Fruit fly (Drosophila melanogaster) whole organism, embryonic: ENCODE measurements around the gene CG32333.
A peak's percentile ranks its signal among the peaks of the same experiment; 100 is the strongest.

Source experiments
- B-H1 ChIP-seq: fragments of 200-800 bp; sonication (Bioruptor generic); IDR thresholded peaks from 3 replicates; pipeline ENCODE4 v1.3.6; 2022; ENCODE audit warnings: missing biosample characterization, missing genetic modification characterization
- BEAF-32 ChIP-seq: fragments of 200-800 bp; sonication (Bioruptor generic); optimal IDR thresholded peaks from 3 replicates; lab custom pipeline; 2017; ENCODE audit warnings: missing biosample characterization, missing genetic modification characterization, mild to moderate bottlenecking, moderate library complexity, missing genetic modification reagents
- CG10543 ChIP-seq: fragments of 200-800 bp; sonication (Bioruptor generic); optimal IDR thresholded peaks from 3 replicates; lab custom pipeline; 2017; ENCODE audit warnings: missing biosample characterization, mild to moderate bottlenecking, missing genetic modification characterization, moderate library complexity
- CG11504 ChIP-seq: fragments of 200-800 bp; sonication (Bioruptor generic); optimal IDR thresholded peaks from 3 replicates; lab custom pipeline; 2019; ENCODE audit warnings: missing biosample characterization, mild to moderate bottlenecking, missing genetic modification characterization, moderate library complexity
- CG12155 ChIP-seq: fragments of 200-800 bp; sonication (Bioruptor generic); optimal IDR thresholded peaks from 3 replicates; lab custom pipeline; 2016; ENCODE audit warnings: missing biosample characterization, missing genetic modification characterization
- CG12219 ChIP-seq: fragments of 200-800 bp; sonication (Bioruptor generic); optimal IDR thresholded peaks from 3 replicates; lab custom pipeline; 2018; ENCODE audit warnings: missing biosample characterization, mild to moderate bottlenecking, missing genetic modification characterization
- CG12236 ChIP-seq: fragments of 200-800 bp; sonication (Bioruptor generic); optimal IDR thresholded peaks from 2 replicates; lab custom pipeline; 2016; ENCODE audit warnings: missing biosample characterization, missing genetic modification characterization
- CG13123 ChIP-seq: fragments of 200-800 bp; sonication (Bioruptor generic); optimal IDR thresholded peaks from 2 replicates; lab custom pipeline; 2016; ENCODE audit warnings: missing biosample characterization, missing genetic modification characterization
- CG13894 ChIP-seq: fragments of 200-800 bp; sonication (Bioruptor generic); optimal IDR thresholded peaks from 3 replicates; lab custom pipeline; 2018; ENCODE audit warnings: missing biosample characterization, mild to moderate bottlenecking, missing genetic modification characterization, moderate library complexity
- CG14667 ChIP-seq: fragments of 200-800 bp; sonication (Bioruptor generic); IDR thresholded peaks from 2 replicates; pipeline ENCODE4 v1.3.6; 2022; ENCODE audit warnings: missing biosample characterization, missing genetic modification characterization
- CG17186 ChIP-seq: fragments of 200-800 bp; sonication (Bioruptor generic); optimal IDR thresholded peaks from 3 replicates; lab custom pipeline; 2017; ENCODE audit warnings: missing biosample characterization, missing genetic modification reagents, missing genetic modification characterization
- CG18619 ChIP-seq: fragments of 200-800 bp; sonication (Bioruptor generic); optimal IDR thresholded peaks from 3 replicates; lab custom pipeline; 2017; ENCODE audit warnings: missing biosample characterization, mild to moderate bottlenecking, missing genetic modification characterization
- CG18764 ChIP-seq: fragments of 200-800 bp; sonication (Bioruptor generic); optimal IDR thresholded peaks from 3 replicates; lab custom pipeline; 2016; ENCODE audit warnings: missing biosample characterization, missing genetic modification characterization
- CG2199 ChIP-seq: fragments of 200-800 bp; sonication (Bioruptor generic); IDR thresholded peaks from 3 replicates; pipeline ENCODE4 v1.3.6; 2022; ENCODE audit warnings: missing biosample characterization, missing genetic modification characterization
- CG2875 ChIP-seq: fragments of 200-800 bp; sonication (Bioruptor generic); optimal IDR thresholded peaks from 2 replicates; lab custom pipeline; 2017; ENCODE audit warnings: missing biosample characterization, mild to moderate bottlenecking, missing genetic modification characterization, missing genetic modification reagents
- CG31365 ChIP-seq: fragments of 200-800 bp; sonication (Bioruptor generic); optimal IDR thresholded peaks from 2 replicates; lab custom pipeline; 2018; ENCODE audit warnings: missing biosample characterization, mild to moderate bottlenecking, missing genetic modification characterization
- CG32532 ChIP-seq: fragments of 200-800 bp; sonication (Bioruptor generic); IDR thresholded peaks from 2 replicates; pipeline ENCODE4 v1.3.6; 2022; ENCODE audit warnings: missing biosample characterization, missing genetic modification characterization
- CG3281 ChIP-seq: fragments of 200-800 bp; sonication (Bioruptor generic); optimal IDR thresholded peaks from 3 replicates; lab custom pipeline; 2017; ENCODE audit warnings: missing biosample characterization, mild to moderate bottlenecking, missing genetic modification characterization
- CG33213 ChIP-seq: fragments of 200-800 bp; sonication (Bioruptor generic); optimal IDR thresholded peaks from 3 replicates; lab custom pipeline; 2016; ENCODE audit warnings: missing biosample characterization, missing genetic modification characterization
- CG3407 ChIP-seq: fragments of 200-800 bp; sonication (Bioruptor generic); optimal IDR thresholded peaks from 2 replicates; lab custom pipeline; 2018; ENCODE audit warnings: missing biosample characterization, mild to moderate bottlenecking, missing genetic modification characterization
- CG3995 ChIP-seq: fragments of 200-800 bp; sonication (Bioruptor generic); optimal IDR thresholded peaks from 3 replicates; lab custom pipeline; 2016; ENCODE audit warnings: missing biosample characterization, missing genetic modification characterization
- Fer1 ChIP-seq: fragments of 200-800 bp; sonication (Bioruptor generic); optimal IDR thresholded peaks from 2 replicates; lab custom pipeline; 2017; ENCODE audit warnings: missing biosample characterization, mild to moderate bottlenecking, missing genetic modification characterization
- Gug ChIP-seq: fragments of 200-800 bp; sonication (Bioruptor generic); IDR thresholded peaks from 4 replicates; pipeline ENCODE4 v1.3.6; 2022; ENCODE audit warnings: missing biosample characterization, missing genetic modification characterization
- HLH54F ChIP-seq: fragments of 200-800 bp; sonication (Bioruptor generic); optimal IDR thresholded peaks from 3 replicates; lab custom pipeline; 2016; ENCODE audit warnings: missing biosample characterization, missing genetic modification characterization
- HmgD ChIP-seq: fragments of 200-800 bp; sonication (Bioruptor generic); optimal IDR thresholded peaks from 3 replicates; lab custom pipeline; 2016; ENCODE audit warnings: missing biosample characterization, missing genetic modification characterization
- Hmr ChIP-seq: fragments of 200-800 bp; sonication (Bioruptor generic); optimal IDR thresholded peaks from 3 replicates; lab custom pipeline; 2017; ENCODE audit warnings: mild to moderate bottlenecking, missing biosample characterization, missing genetic modification reagents, missing genetic modification characterization
- Hr78 ChIP-seq, 2 experiments: fragments of 200-800 bp in 1 of 2; fragments of >200 bp in 1 of 2; sonication (Bioruptor generic) in 1 of 2; optimal IDR thresholded peaks; 2 replicates each; lab custom pipeline; 2017 to 2019; ENCODE audit warnings: missing biosample characterization in 2 of 2, missing genetic modification characterization in 2 of 2, mild to moderate bottlenecking in 1 of 2, moderate library complexity in 1 of 2
- Max ChIP-seq: fragments of 200-800 bp; sonication (Bioruptor generic); optimal IDR thresholded peaks from 2 replicates; lab custom pipeline; 2016; ENCODE audit warnings: missing biosample characterization, mild to moderate bottlenecking, missing genetic modification characterization
- Ravus ChIP-seq: fragments of 200-800 bp; sonication (Bioruptor generic); IDR thresholded peaks from 2 replicates; pipeline ENCODE4 v1.3.6; 2022; ENCODE audit warnings: missing biosample characterization, missing genetic modification characterization
- Sry-β ChIP-seq: fragments of 200-800 bp; sonication (Bioruptor generic); optimal IDR thresholded peaks from 2 replicates; lab custom pipeline; 2018; ENCODE audit warnings: missing biosample characterization, mild to moderate bottlenecking, missing genetic modification characterization, moderate library complexity
- Usf ChIP-seq: fragments of 200-800 bp; sonication (Bioruptor generic); optimal IDR thresholded peaks from 2 replicates; lab custom pipeline; 2017; ENCODE audit warnings: missing genotype, missing biosample characterization, missing genetic modification characterization
- amos ChIP-seq: fragments of 200-800 bp; sonication (Bioruptor generic); IDR thresholded peaks from 2 replicates; pipeline ENCODE4 v1.3.6; 2022; ENCODE audit warnings: missing biosample characterization, missing genetic modification characterization; ENCODE audit not compliant: partially characterized antibody
- bab2 ChIP-seq: fragments of 200-800 bp; sonication (Bioruptor generic); optimal IDR thresholded peaks from 2 replicates; lab custom pipeline; 2016; ENCODE audit warnings: missing biosample characterization, missing genetic modification characterization
- bbx ChIP-seq: fragments of 200-800 bp; sonication (Bioruptor generic); IDR thresholded peaks from 2 replicates; pipeline ENCODE4 v1.3.6; 2022; ENCODE audit warnings: missing biosample characterization, missing genetic modification characterization; ENCODE audit not compliant: partially characterized antibody
- bigmax ChIP-seq: fragments of 200-800 bp; sonication (Bioruptor generic); optimal IDR thresholded peaks from 2 replicates; lab custom pipeline; 2018; ENCODE audit warnings: missing biosample characterization, mild to moderate bottlenecking, missing genetic modification characterization
- chinmo ChIP-seq: fragments of 200-800 bp; sonication (Bioruptor generic); IDR thresholded peaks from 4 replicates; pipeline ENCODE4 v1.3.6; 2022; ENCODE audit warnings: missing biosample characterization, missing genetic modification characterization; ENCODE audit not compliant: partially characterized antibody
- chm ChIP-seq: fragments of 200-800 bp; sonication (Bioruptor generic); IDR thresholded peaks from 2 replicates; pipeline ENCODE4 v1.3.6; 2022; ENCODE audit warnings: missing biosample characterization, missing genetic modification characterization
- dati ChIP-seq: fragments of 200-800 bp; sonication (Bioruptor generic); IDR thresholded peaks from 2 replicates; pipeline ENCODE4 v1.3.6; 2022; ENCODE audit warnings: missing biosample characterization, missing genetic modification characterization
- dimm ChIP-seq: fragments of 200-800 bp; sonication (Bioruptor generic); IDR thresholded peaks from 2 replicates; pipeline ENCODE4 v1.3.6; 2022; ENCODE audit warnings: missing biosample characterization, missing genetic modification characterization
- dm ChIP-seq: fragments of 200-800 bp; sonication (Bioruptor generic); optimal IDR thresholded peaks from 3 replicates; lab custom pipeline; 2016; ENCODE audit warnings: missing biosample characterization, missing genetic modification characterization
- grau ChIP-seq: fragments of 200-800 bp; optimal IDR thresholded peaks from 3 replicates; lab custom pipeline; 2019; ENCODE audit warnings: missing biosample characterization, mild to moderate bottlenecking, missing genetic modification characterization, moderate library complexity
- luna ChIP-seq: fragments of 200-800 bp; sonication (Bioruptor generic); optimal IDR thresholded peaks from 2 replicates; lab custom pipeline; 2016; ENCODE audit warnings: missing biosample characterization, missing genetic modification characterization
- nom ChIP-seq: fragments of 200-800 bp; sonication (Bioruptor generic); optimal IDR thresholded peaks from 2 replicates; lab custom pipeline; 2017; ENCODE audit warnings: missing biosample characterization, missing genetic modification characterization, mild to moderate bottlenecking, moderate library complexity, missing genetic modification reagents
- onecut ChIP-seq: fragments of 200-800 bp; sonication (Bioruptor generic); IDR thresholded peaks from 2 replicates; pipeline ENCODE4 v1.3.6; 2022; ENCODE audit warnings: missing biosample characterization, missing genetic modification characterization
- p53 ChIP-seq: fragments of 200-800 bp; sonication (Bioruptor generic); optimal IDR thresholded peaks from 2 replicates; lab custom pipeline; 2016; ENCODE audit warnings: missing biosample characterization, missing genetic modification characterization
- pfk ChIP-seq: fragments of 200-800 bp; sonication (Bioruptor generic); optimal IDR thresholded peaks from 2 replicates; lab custom pipeline; 2018; ENCODE audit warnings: missing biosample characterization, mild to moderate bottlenecking, missing genetic modification characterization, moderate library complexity
- repo ChIP-seq: fragments of 200-800 bp; sonication (Bioruptor generic); optimal IDR thresholded peaks from 2 replicates; lab custom pipeline; 2016; ENCODE audit warnings: missing biosample characterization, missing genetic modification characterization
- tap ChIP-seq: fragments of 200-800 bp; optimal IDR thresholded peaks from 3 replicates; lab custom pipeline; 2019; ENCODE audit warnings: missing biosample characterization, mild to moderate bottlenecking, missing genetic modification characterization, moderate library complexity
- tio ChIP-seq: fragments of 200-800 bp; sonication (Bioruptor generic); optimal IDR thresholded peaks from 2 replicates; lab custom pipeline; 2017; ENCODE audit warnings: missing biosample characterization, missing genetic modification characterization, inconsistent platforms
- usp ChIP-seq: fragments of >200 bp; optimal IDR thresholded peaks from 2 replicates; lab custom pipeline; 2017; ENCODE audit warnings: missing biosample characterization, missing genetic modification characterization
- wor ChIP-seq: fragments of 200-800 bp; sonication (Bioruptor generic); IDR thresholded peaks from 2 replicates; pipeline ENCODE4 v1.3.6; 2022; ENCODE audit warnings: missing biosample characterization, missing genetic modification characterization

The CG32333 gene

dm6 chr3L:1323136-1323535 is 47.4 kb downstream of the CG32333 start (continued):
- TF ChIP-seq bigmax (GFP tag; lab: Kevin White, UChicago) (no peak), dati (no peak), CG10543 (GFP tag; lab: Kevin White, UChicago) (no peak), CG13894 (tag; lab: Kevin White, UChicago) (no peak), CG11504 (tag; lab: Kevin White, UChicago) (peak; percentile 81), CG32532 (GFP tag; lab: Robert Waterston, UW) (peak; percentile 39; the same call in 1 of the 2 replicates), CG12236 (GFP tag; lab: Kevin White, UChicago) (peak; percentile 67), CG13123 (GFP tag; lab: Kevin White, UChicago) (no peak), BEAF-32 (no peak), CG3995 (GFP tag; lab: Kevin White, UChicago) (no peak), Max (GFP tag; lab: Kevin White, UChicago) (peak; percentile 2), CG12219 (GFP tag; lab: Kevin White, UChicago) (peak; percentile 71), onecut (GFP tag; lab: Robert Waterston, UW) (peak; percentile 62), CG31365 (tag; lab: Kevin White, UChicago) (peak; percentile 1), HLH54F (GFP tag; lab: Kevin White, UChicago) (peak; percentile 51), dimm (no peak), tio (GFP tag; lab: Kevin White, UChicago) (no peak), Fer1 (GFP tag; lab: Kevin White, UChicago) (no peak), CG14667 (no peak), nom (GFP tag; lab: Kevin White, UChicago) (no peak), CG18764 (peak; percentile 50), Gug (GFP tag; lab: Robert Waterston, UW) (peak; percentile 37; the same call in 1 of the 4 replicates), CG12155 (peak; percentile 50), CG17186 (GFP tag; lab: Kevin White, UChicago) (peak; percentile 31), B-H1 (GFP tag; lab: Robert Waterston, UW) (peak; percentile 60), CG2199 (GFP tag; lab: Robert Waterston, UW) (0 out of 3 replicates have a peak, but pooled peaks have one; percentile 53), dm (GFP tag; lab: Kevin White, UChicago) (peak; percentile 41), chm (GFP tag; lab: Robert Waterston, UW) (peak; percentile 54; the same call in 1 of the 2 replicates), Hr78 (GFP tag; optimal IDR thresholded peaks at IDR 0.05; lab: Kevin White, UChicago) (peak in 1 of 2 experiments; percentile 85), HmgD (GFP tag; lab: Kevin White, UChicago) (peak; percentile 10), CG18619 (peak; percentile 5), Ravus (GFP tag; lab: Robert Waterston, UW) (no peak), Sry-β (GFP tag; lab: Kevin White, UChicago) (peak; percentile 38), chinmo (GFP tag; lab: Robert Waterston, UW) (no peak), p53 (GFP tag; lab: Kevin White, UChicago) (peak; percentile 4), bab2 (GFP tag; lab: Kevin White, UChicago) (peak; percentile 33), usp (GFP tag; lab: Kevin White, UChicago) (no peak), bbx (GFP tag; lab: Robert Waterston, UW) (no peak), repo (GFP tag; lab: Kevin White, UChicago) (no peak), CG2875 (GFP tag; lab: Kevin White, UChicago) (peak; percentile 54), CG3407 (GFP tag; lab: Kevin White, UChicago) (peak; percentile 64), Hmr (no peak), wor (GFP tag; lab: Robert Waterston, UW) (0 out of 2 replicates have a peak, but pooled peaks have one; percentile 11), CG3281 (GFP tag; lab: Kevin White, UChicago) (no peak), grau (tag; lab: Kevin White, UChicago) (peak; percentile 77), tap (tag; lab: Kevin White, UChicago) (peak; percentile 67), pfk (no peak), luna (no peak), CG33213 (GFP tag; lab: Kevin White, UChicago) (peak; percentile 45), Usf (GFP tag; lab: Kevin White, UChicago) (peak; percentile 45), amos (GFP tag; lab: Robert Waterston, UW) (no peak)
